Fruit fly (Drosophila melanogaster) Kc167 (cell line): ENCODE results near the gene CG17078.

Source experiments
- Myc ChIP-seq: fragments of >200 bp; optimal IDR thresholded peaks from 2 replicates; lab custom pipeline; 2017; ENCODE audit warnings: missing external identifiers
- Sin3A ChIP-seq: fragments of >200 bp; optimal IDR thresholded peaks from 2 replicates; lab custom pipeline; 2018; ENCODE audit warnings: missing external identifiers
- h ChIP-seq: fragments of >200 bp; optimal IDR thresholded peaks from 3 replicates; lab custom pipeline; 2018; ENCODE audit warnings: missing external identifiers
- insv ChIP-seq: fragments of >200 bp; optimal IDR thresholded peaks from 3 replicates; lab custom pipeline; 2018; ENCODE audit warnings: missing external identifiers
- psq ChIP-seq: fragments of >200 bp; optimal IDR thresholded peaks from 2 replicates; lab custom pipeline; 2017; ENCODE audit warnings: missing external identifiers
- ttk ChIP-seq: sonication (Bioruptor generic); optimal IDR thresholded peaks from 2 replicates; lab custom pipeline; 2017; ENCODE audit warnings: missing external identifiers

The CG17078 gene

dm6 chr2L:303306-303962 lies 25.4 kb upstream of the CG17078 start:
- TF ChIP-seq h (lab: Kevin White, UChicago), result no peak
- no peak for TF ChIP-seq insv
- no peak for TF ChIP-seq psq (lab: Kevin White, UChicago)
- TF ChIP-seq ttk (lab: Kevin White, UChicago), result no peak

dm6 chr2L:300877-301706 lies 23.1 kb upstream of the CG17078 start:
- TF ChIP-seq psq (lab: Kevin White, UChicago) (no peak), Sin3A (no peak), insv (no peak), h (lab: Kevin White, UChicago) (no peak), ttk (lab: Kevin White, UChicago) (no peak), Myc (lab: Kevin White, UChicago) (no peak)

- no peak for TF ChIP-seq Myc (lab: Kevin White, UChicago)
- TF ChIP-seq ttk (lab: Kevin White, UChicago), result no peak
- TF ChIP-seq Sin3A, result no peak
- no peak for TF ChIP-seq h (lab: Kevin White, UChicago)
- no peak for TF ChIP-seq psq (lab: Kevin White, UChicago)
- no peak for TF ChIP-seq insv
Observed at dm6 chr2L:300006-300405, 22.0 kb upstream of the CG17078 start.

dm6 chr2L:299038-299437 lies 21.0 kb upstream of the CG17078 start:
- TF ChIP-seq Myc (lab: Kevin White, UChicago), result no peak
- no peak for TF ChIP-seq insv
- TF ChIP-seq Sin3A, result no peak
- no peak for TF ChIP-seq psq (lab: Kevin White, UChicago)
- TF ChIP-seq h (lab: Kevin White, UChicago), result no peak
- TF ChIP-seq ttk (lab: Kevin White, UChicago), result peak; percentile 67

- TF ChIP-seq h (lab: Kevin White, UChicago) (no peak), Myc (lab: Kevin White, UChicago) (no peak), insv (no peak)
Observed at dm6 chr2L:298285-298644, 20.2 kb upstream of the CG17078 start.

- peak; percentile 39 for TF ChIP-seq h (lab: Kevin White, UChicago)
- no peak for TF ChIP-seq psq (lab: Kevin White, UChicago)
Observed at dm6 chr2L:297480-298284, 19.6 kb upstream of the CG17078 start, which contains the start of gene Pi3K21B. Gene Pi3K21B, plus strand, starts transcription at chr2L:297880.

dm6 chr2L:294452-295362 lies 16.7 kb upstream of the CG17078 start, which contains the start of the genes U2af38 and Stip1:
Gene U2af38, minus strand, starts transcription at chr2L:294681.
Gene Stip1, plus strand, starts transcription at chr2L:295122.
- TF ChIP-seq Sin3A (no peak), insv (no peak), psq (lab: Kevin White, UChicago) (no peak)

dm6 chr2L:292301-292700 lies 14.3 kb upstream of the CG17078 start, which contains the start of gene CG11562:
Gene CG11562, plus strand, starts transcription at chr2L:292419.
- TF ChIP-seq insv (no peak), Myc (lab: Kevin White, UChicago) (no peak), Sin3A (no peak), ttk (lab: Kevin White, UChicago) (no peak), psq (lab: Kevin White, UChicago) (no peak), h (lab: Kevin White, UChicago) (no peak)

dm6 chr2L:291657-292056 lies 13.6 kb upstream of the CG17078 start, which contains the start of gene CG3625:
Gene CG3625, minus strand, starts transcription at chr2L:291795.
- TF ChIP-seq Sin3A, result no peak
- TF ChIP-seq Myc (lab: Kevin White, UChicago), result no peak
- no peak for TF ChIP-seq psq (lab: Kevin White, UChicago)
- no peak for TF ChIP-seq insv
- TF ChIP-seq ttk (lab: Kevin White, UChicago), result no peak
- no peak for TF ChIP-seq h (lab: Kevin White, UChicago)

dm6 chr2L:290949-291348 lies 12.9 kb upstream of the CG17078 start:
- TF ChIP-seq insv (no peak), Sin3A (no peak), Myc (lab: Kevin White, UChicago) (no peak)

dm6 chr2L:290373-290772 lies 12.3 kb upstream of the CG17078 start:
- TF ChIP-seq h (lab: Kevin White, UChicago), result no peak
- no peak for TF ChIP-seq ttk (lab: Kevin White, UChicago)
- no peak for TF ChIP-seq psq (lab: Kevin White, UChicago)
- no peak for TF ChIP-seq insv
- TF ChIP-seq Sin3A, result no peak
- TF ChIP-seq Myc (lab: Kevin White, UChicago), result no peak
